Worm (Caenorhabditis elegans): ENCODE data around the gene hlb-1.
A peak's percentile ranks its signal among the peaks of the same experiment; 100 is the strongest.

hlb-1 gene

ce11 chrX:13918143-13918542 is 35.6 kb upstream of the hlb-1 start:
- no peak for TF ChIP-seq ceh-30 (tag; optimal IDR thresholded peaks at IDR 0.05)
- no peak for TF ChIP-seq Y22D7AL.16 (tag; optimal IDR thresholded peaks at IDR 0.05)
- no peak for TF ChIP-seq fax-1 (tag; optimal IDR thresholded peaks at IDR 0.05)
- no peak for TF ChIP-seq pha-4 (tag; optimal IDR thresholded peaks at IDR 0.05)
- no peak for TF ChIP-seq lin-11 (tag; optimal IDR thresholded peaks at IDR 0.05)
- TF ChIP-seq madf-2 (tag; optimal IDR thresholded peaks at IDR 0.05), result no peak

ce11 chrX:13917121-13917755 is 34.7 kb upstream of the hlb-1 start, which contains the start of gene ekl-5:
ekl-5 (minus strand) TSS chrX:13917171.
- TF ChIP-seq tbx-2 (tag; optimal IDR thresholded peaks at IDR 0.05), result peak; percentile 21
- TF ChIP-seq eyg-1 (tag; optimal IDR thresholded peaks at IDR 0.05), result no peak
- no peak for TF ChIP-seq ceh-14 (tag; optimal IDR thresholded peaks at IDR 0.05)
- TF ChIP-seq unc-55 (GFP tag; optimal IDR thresholded peaks at IDR 0.05), result peak; percentile 36
- peak; percentile 4 for TF ChIP-seq ceh-34 (tag; optimal IDR thresholded peaks at IDR 0.05)
- TF ChIP-seq ref-2 (tag; optimal IDR thresholded peaks at IDR 0.05), result peak; percentile 21
- TF ChIP-seq nfya-1 (tag; optimal IDR thresholded peaks at IDR 0.05), result peak; percentile 38
- TF ChIP-seq ceh-31 (tag; optimal IDR thresholded peaks at IDR 0.05), result peak; percentile 33
- TF ChIP-seq ceh-48 (tag; optimal IDR thresholded peaks at IDR 0.05), result peak; percentile 55

ce11 chrX:13914289-13914688 is 31.8 kb upstream of the hlb-1 start, which contains the start of gene Y26E6A.2:
Y26E6A.2 (minus strand) TSS chrX:13914389.
- no peak for TF ChIP-seq Y22D7AL.16 (tag; optimal IDR thresholded peaks at IDR 0.05)
- TF ChIP-seq sdc-2 (tag; optimal IDR thresholded peaks at IDR 0.05), result no peak
- TF ChIP-seq ceh-19 (GFP tag; optimal IDR thresholded peaks at IDR 0.05), result no peak
- no peak for TF ChIP-seq zip-5 (tag; optimal IDR thresholded peaks at IDR 0.05)
- no peak for TF ChIP-seq ceh-34 (tag; optimal IDR thresholded peaks at IDR 0.05)
- TF ChIP-seq syd-9 (tag; optimal IDR thresholded peaks at IDR 0.05), result no peak
- no peak for TF ChIP-seq ceh-22 (tag; optimal IDR thresholded peaks at IDR 0.05)
- no peak for TF ChIP-seq ttx-3 (tag; optimal IDR thresholded peaks at IDR 0.05)
- no peak for TF ChIP-seq pros-1 (tag; optimal IDR thresholded peaks at IDR 0.05)
- no peak for TF ChIP-seq unc-3 (GFP tag; conservative IDR thresholded peaks at IDR 0.05)
- no peak for TF ChIP-seq unc-3 (tag; optimal IDR thresholded peaks at IDR 0.05)
- no peak for TF ChIP-seq npax-4 (tag; optimal IDR thresholded peaks at IDR 0.05)

DNA sequence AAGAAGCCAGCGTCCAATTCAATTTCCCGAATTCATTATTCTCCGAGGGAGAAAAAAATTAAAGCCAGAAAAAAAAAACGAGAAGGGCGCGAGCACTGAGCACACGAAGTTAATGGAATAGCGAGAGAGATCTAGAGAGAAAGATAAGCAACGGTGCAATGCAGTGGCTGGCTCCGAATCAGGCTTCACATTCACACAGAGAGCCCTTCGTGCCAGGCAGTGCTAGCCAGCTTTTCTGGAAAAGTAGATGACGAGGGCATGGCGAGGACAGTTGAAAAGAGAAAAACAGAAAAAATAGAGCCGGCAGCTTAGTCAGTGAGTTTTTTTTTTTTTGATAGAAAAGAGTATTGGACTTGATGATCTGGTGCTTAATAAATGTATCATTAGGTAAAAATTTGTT is 31.1 kb upstream of the hlb-1 start:
- TF ChIP-seq pros-1 (tag; optimal IDR thresholded peaks at IDR 0.05), result no peak
- no peak for TF ChIP-seq odd-2 (tag; optimal IDR thresholded peaks at IDR 0.05)
- TF ChIP-seq pha-2 (tag; optimal IDR thresholded peaks at IDR 0.05), result no peak
- no peak for TF ChIP-seq tbx-2 (tag; optimal IDR thresholded peaks at IDR 0.05)
- no peak for TF ChIP-seq sox-4 (tag; optimal IDR thresholded peaks at IDR 0.05)
- no peak for TF ChIP-seq fkh-10 (GFP tag; optimal IDR thresholded peaks at IDR 0.05)
- no peak for TF ChIP-seq ceh-48 (tag; optimal IDR thresholded peaks at IDR 0.05)
- no peak for TF ChIP-seq ceh-9 (tag; optimal IDR thresholded peaks at IDR 0.05)
- no peak for TF ChIP-seq ahr-1 (tag; optimal IDR thresholded peaks at IDR 0.05)
- no peak for TF ChIP-seq syd-9 (tag; optimal IDR thresholded peaks at IDR 0.05)
- no peak for TF ChIP-seq pqm-1 (tag; optimal IDR thresholded peaks at IDR 0.05)

- TF ChIP-seq fkh-10 (GFP tag; optimal IDR thresholded peaks at IDR 0.05) (no peak), unc-86 (tag; optimal IDR thresholded peaks at IDR 0.05) (no peak), elt-4 (tag; optimal IDR thresholded peaks at IDR 0.05) (no peak), dmd-4 (tag; optimal IDR thresholded peaks at IDR 0.05; ENCODE audit: borderline replicate concordance) (no peak)
These were observed 27.3 kb upstream of the hlb-1 start, which contains the start of gene Y26E6A.3 for ce11 chrX:13909850-13910249. Y26E6A.3 (minus strand) TSS chrX:13909950.
